Worm (Caenorhabditis elegans) whole organism, L1 larva: Measurements from ENCODE around the gene T27F7.12.

Experiments used
- blmp-1 ChIP-seq: fragments of 150-350 bp; optimal IDR thresholded peaks from 2 replicates; lab custom pipeline; 2014; ENCODE audit warnings: missing biosample characterization, missing genetic modification characterization
- ceh-82 ChIP-seq, 3 experiments: fragments of 150-350 bp in 1 of 3; sonication (generic microtip) in 2 of 3; optimal IDR thresholded peaks; 2 replicates each; lab custom pipeline; 2014 to 2017; ENCODE audit warnings: missing biosample characterization in 3 of 3, missing genetic modification characterization in 3 of 3
- lin-13 ChIP-seq: fragments of 150-350 bp; optimal IDR thresholded peaks from 2 replicates; lab custom pipeline; 2014; ENCODE audit warnings: missing biosample characterization, missing genetic modification reagents, missing genetic modification characterization
- lin-39 ChIP-seq: fragments of 150-350 bp; optimal IDR thresholded peaks from 2 replicates; lab custom pipeline; 2014; ENCODE audit warnings: missing biosample characterization, missing genetic modification reagents, missing genetic modification characterization
- lsy-2 ChIP-seq, 2 experiments: fragments of 150-350 bp; optimal IDR thresholded peaks; 2 replicates each; lab custom pipeline; 2014; ENCODE audit warnings: missing biosample characterization in 2 of 2, missing genetic modification characterization in 2 of 2
- nhr-12 ChIP-seq: sonication (generic microtip); optimal IDR thresholded peaks from 2 replicates; lab custom pipeline; 2017; ENCODE audit warnings: missing biosample characterization, missing genetic modification characterization
- nhr-237 ChIP-seq: fragments of 150-350 bp; optimal IDR thresholded peaks from 2 replicates; lab custom pipeline; 2014; ENCODE audit warnings: missing biosample characterization, missing genetic modification characterization
- nhr-76 ChIP-seq: sonication (generic microtip); optimal IDR thresholded peaks from 2 replicates; lab custom pipeline; 2017; ENCODE audit warnings: missing biosample characterization, missing genetic modification characterization
- pqm-1 ChIP-seq: sonication (generic microtip); optimal IDR thresholded peaks from 3 replicates; lab custom pipeline; 2017; ENCODE audit warnings: missing biosample characterization, missing genetic modification characterization
- snpc-4 ChIP-seq: fragments of 150-350 bp; optimal IDR thresholded peaks from 2 replicates; lab custom pipeline; 2014; ENCODE audit warnings: missing biosample characterization, missing genetic modification characterization
- sup-37 ChIP-seq: fragments of 200-800 bp; sonication (Bioruptor generic); optimal IDR thresholded peaks from 2 replicates; lab custom pipeline; 2018; ENCODE audit warnings: mild to moderate bottlenecking, missing genetic modification characterization, missing compliant biosample characterization
- ztf-11 ChIP-seq, 2 experiments: sonication (generic microtip); optimal IDR thresholded peaks; 2 replicates each; lab custom pipeline; 2016 to 2017; ENCODE audit warnings: missing genetic modification characterization in 2 of 2, missing biosample characterization in 1 of 2, missing compliant biosample characterization in 1 of 2

- TF ChIP-seq lsy-2 (tag; optimal IDR thresholded peaks at IDR 0.05; lab: Kevin White, UChicago) (no peak), nhr-12 (no peak), snpc-4 (tag; lab: Kevin White, UChicago) (no peak), nhr-237 (tag; lab: Kevin White, UChicago) (no peak), ceh-82 (tag; optimal IDR thresholded peaks at IDR 0.05; lab: Kevin White, UChicago) (no peak), nhr-76 (tag; lab: Kevin White, UChicago) (no peak), lin-13 (GFP tag; lab: Kevin White, UChicago) (no peak), blmp-1 (tag; lab: Kevin White, UChicago) (no peak), lin-39 (no peak), sup-37 (GFP tag; lab: Kevin White, UChicago) (no peak), ztf-11 (tag; optimal IDR thresholded peaks at IDR 0.05; lab: Kevin White, UChicago) (no peak), pqm-1 (tag; lab: Kevin White, UChicago) (no peak)
These were observed 36.6 kb upstream of the T27F7.12 start, which contains the start of gene ndx-3 for ce11 chrII:4953289-4953688.
